Worm (Caenorhabditis elegans): Measurements from ENCODE around the gene Y51H4A.6.

The Y51H4A.6 gene

DNA sequence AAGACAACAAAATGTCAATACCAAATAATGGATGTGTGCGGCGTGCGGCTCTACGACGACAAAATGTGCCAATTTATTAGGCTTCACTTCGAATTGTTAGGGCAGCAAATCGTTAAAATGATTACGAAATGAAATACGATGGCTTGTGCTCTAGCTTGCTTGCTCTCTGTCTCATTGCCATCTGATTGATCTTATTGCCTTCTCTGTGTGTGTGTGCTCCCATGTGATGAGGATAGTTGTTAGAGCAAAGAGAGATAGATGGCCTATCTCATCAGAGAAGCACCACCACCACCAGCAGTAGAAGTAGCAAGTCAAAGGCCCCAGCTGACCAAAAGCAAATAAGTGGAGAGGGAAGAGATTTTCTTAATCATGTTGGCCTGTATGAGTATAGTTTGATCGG is 37.0 kb upstream of the Y51H4A.6 start:
- TF ChIP-seq K12H6.12 (tag; optimal IDR thresholded peaks at IDR 0.05) (no peak), nfya-1 (tag; optimal IDR thresholded peaks at IDR 0.05; ENCODE audit: borderline replicate concordance, insufficient read depth) (no peak), hlh-26 (GFP tag; conservative IDR thresholded peaks at IDR 0.05) (no peak), cebp-1 (GFP tag; IDR thresholded peaks at IDR 0.05) (no peak), cebp-1 (tag; optimal IDR thresholded peaks at IDR 0.05) (peak; percentile 37), C17E4.6 (GFP tag; IDR thresholded peaks at IDR 0.05) (no peak), rec-8 (tag; optimal IDR thresholded peaks at IDR 0.05) (no peak), D2030.7 (GFP tag; IDR thresholded peaks at IDR 0.05) (no peak), B0336.3 (GFP tag; IDR thresholded peaks at IDR 0.05) (no peak), F55B11.4 (tag; optimal IDR thresholded peaks at IDR 0.05; ENCODE audit: borderline replicate concordance, insufficient read depth) (no peak), ets-4 (GFP tag; optimal IDR thresholded peaks at IDR 0.05) (no peak), pbrm-1 (GFP tag; IDR thresholded peaks at IDR 0.05) (no peak), snpc-4 (GFP tag; optimal IDR thresholded peaks at IDR 0.05) (no peak), snpc-4 (tag; optimal IDR thresholded peaks at IDR 0.05) (peak in 1 of 4 experiments; percentile 38), lsl-1 (GFP tag; optimal IDR thresholded peaks at IDR 0.05) (no peak)

DNA sequence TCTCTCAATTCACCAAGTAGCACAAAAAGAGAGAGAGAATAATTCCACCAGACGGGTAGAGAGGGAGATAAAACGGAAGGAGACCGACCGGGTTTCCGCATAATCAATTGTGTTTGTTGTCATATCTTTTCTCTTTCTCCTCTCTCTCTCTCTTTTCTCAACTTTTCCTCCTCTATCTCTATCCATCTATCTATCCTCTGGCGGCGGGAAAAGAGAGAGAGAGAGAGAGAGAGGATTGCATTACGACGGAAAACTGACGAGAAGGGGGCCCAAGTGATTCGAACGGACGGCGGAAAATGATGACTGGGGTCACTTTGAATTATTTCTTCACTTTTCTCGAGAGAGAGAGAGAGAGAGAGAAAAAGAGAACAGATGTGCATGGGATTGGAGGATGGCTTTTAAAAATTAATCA is 35.4 kb upstream of the Y51H4A.6 start:
- TF ChIP-seq B0336.3 (GFP tag; IDR thresholded peaks at IDR 0.05) (no peak), K12H6.12 (tag; optimal IDR thresholded peaks at IDR 0.05) (peak; percentile 45), unc-130 (GFP tag; optimal IDR thresholded peaks at IDR 0.05) (no peak), nfya-2 (GFP tag; IDR thresholded peaks at IDR 0.05) (no peak), zfh-2 (GFP tag; conservative IDR thresholded peaks at IDR 0.05) (peak; percentile 71; the same call in 1 of the 2 replicates), ceh-27 (GFP tag; optimal IDR thresholded peaks at IDR 0.05) (peak; percentile 21), dox-1 (GFP tag; IDR thresholded peaks at IDR 0.05) (peak; percentile 36; the same call in 1 of the 2 replicates), lin-40 (tag; optimal IDR thresholded peaks at IDR 0.05) (peak; percentile 30), somi-1 (GFP tag; optimal IDR thresholded peaks at IDR 0.05) (peak; percentile 82), F33H1.4 (GFP tag; IDR thresholded peaks at IDR 0.05) (no peak), K11D2.4 (GFP tag; IDR thresholded peaks at IDR 0.05) (peak; percentile 40; the same call in 1 of the 2 replicates), egrh-3 (GFP tag; IDR thresholded peaks at IDR 0.05) (0 out of 2 replicates have a peak, but pooled peaks have one; percentile 31), snpc-4 (GFP tag; optimal IDR thresholded peaks at IDR 0.05) (no peak), snpc-4 (tag; optimal IDR thresholded peaks at IDR 0.05) (peak in 1 of 4 experiments; percentile 25), hmg-1.2 (GFP tag; IDR thresholded peaks at IDR 0.05) (peak; percentile 5; the same call in 1 of the 2 replicates), chd-7 (tag; optimal IDR thresholded peaks at IDR 0.05) (no peak), cebp-1 (GFP tag; IDR thresholded peaks at IDR 0.05) (no peak), cebp-1 (tag; optimal IDR thresholded peaks at IDR 0.05) (peak; percentile 53)

DNA sequence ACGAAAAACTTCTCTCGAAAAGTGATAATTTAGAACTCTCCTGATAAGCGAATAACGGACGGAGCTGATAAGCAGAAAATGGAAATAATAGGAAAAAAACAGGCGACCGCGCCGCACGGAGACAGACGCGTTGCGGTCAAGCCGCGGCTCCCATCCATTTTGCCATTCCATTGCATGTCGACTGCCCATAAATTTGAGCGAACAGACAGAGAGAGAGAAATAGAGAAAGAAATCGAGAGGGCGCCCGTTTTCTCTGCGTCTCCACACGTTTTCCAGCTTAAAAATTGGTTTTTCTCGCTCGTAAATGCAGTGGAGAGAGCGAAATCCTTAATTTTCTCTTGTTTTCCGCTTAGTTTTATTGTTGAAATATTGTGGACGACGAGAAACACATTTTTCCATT is 31.6 kb upstream of the Y51H4A.6 start:
- TF ChIP-seq ZK185.1 (tag; optimal IDR thresholded peaks at IDR 0.05; ENCODE audit: poor library complexity, severe bottlenecking) (peak; percentile 15), madf-10 (tag; optimal IDR thresholded peaks at IDR 0.05) (peak; percentile 25), mcd-1 (GFP tag; IDR thresholded peaks at IDR 0.05) (peak; percentile 38; the same call in 1 of the 2 replicates), Y95B8A.8 (GFP tag; IDR thresholded peaks at IDR 0.05) (0 out of 2 replicates have a peak, but pooled peaks have one; percentile 57), zfh-2 (GFP tag; conservative IDR thresholded peaks at IDR 0.05) (peak; percentile 77), attf-5 (GFP tag; optimal IDR thresholded peaks at IDR 0.05) (peak; percentile 36), ekl-4 (GFP tag; IDR thresholded peaks at IDR 0.05) (no peak), B0019.2 (GFP tag; conservative IDR thresholded peaks at IDR 0.05) (no peak), aptf-3 (GFP tag; IDR thresholded peaks at IDR 0.05) (no peak), hmg-1.2 (GFP tag; IDR thresholded peaks at IDR 0.05) (peak; percentile 71; the same call in 1 of the 2 replicates), snpc-4 (GFP tag; optimal IDR thresholded peaks at IDR 0.05) (no peak), snpc-4 (tag; optimal IDR thresholded peaks at IDR 0.05) (peak in 1 of 4 experiments; percentile 39), atf-7 (tag; optimal IDR thresholded peaks at IDR 0.05) (peak; percentile 43), F10E7.11 (tag; optimal IDR thresholded peaks at IDR 0.05) (no peak), ceh-100 (GFP tag; IDR thresholded peaks at IDR 0.05) (no peak), snpc-1.3 (tag; optimal IDR thresholded peaks at IDR 0.05; ENCODE audit: insufficient read depth) (no peak), cebp-1 (GFP tag; IDR thresholded peaks at IDR 0.05) (no peak), cebp-1 (tag; optimal IDR thresholded peaks at IDR 0.05) (peak; percentile 82), egl-44 (GFP tag; IDR thresholded peaks at IDR 0.05) (no peak), lin-40 (tag; optimal IDR thresholded peaks at IDR 0.05) (peak; percentile 51), Y53G8AR.9 (GFP tag; conservative IDR thresholded peaks at IDR 0.05) (no peak), efl-1 (GFP tag; optimal IDR thresholded peaks at IDR 0.05) (no peak), him-1 (tag; optimal IDR thresholded peaks at IDR 0.05) (no peak), B0336.3 (GFP tag; IDR thresholded peaks at IDR 0.05) (peak; percentile 70), dox-1 (GFP tag; IDR thresholded peaks at IDR 0.05) (peak; percentile 71)
